Fruit fly (Drosophila melanogaster) whole organism, adult: ENCODE results near the gene CG14210.

ENCODE experiments used
- CG14711 ChIP-seq: fragments of 200-800 bp; sonication (Bioruptor generic); optimal IDR thresholded peaks from 2 replicates; lab custom pipeline; 2018; ENCODE audit warnings: missing biosample characterization, mild to moderate bottlenecking, missing genetic modification characterization, moderate library complexity
- CG33017 ChIP-seq: fragments of 200-800 bp; sonication (Bioruptor generic); optimal IDR thresholded peaks from 2 replicates; lab custom pipeline; 2018; ENCODE audit warnings: missing biosample characterization, mild to moderate bottlenecking, missing genetic modification characterization, moderate library complexity
- CG5204 ChIP-seq: fragments of 200-800 bp; sonication (Bioruptor generic); optimal IDR thresholded peaks from 2 replicates; lab custom pipeline; 2016; ENCODE audit warnings: missing biosample characterization, missing genetic modification characterization
- CG7045 ChIP-seq: fragments of 200-800 bp; sonication (Bioruptor generic); optimal IDR thresholded peaks from 2 replicates; lab custom pipeline; 2017; ENCODE audit warnings: missing biosample characterization, mild to moderate bottlenecking, missing genetic modification characterization
- CG7101 ChIP-seq: fragments of 200-800 bp; sonication (Bioruptor generic); optimal IDR thresholded peaks from 2 replicates; lab custom pipeline; 2018; ENCODE audit warnings: missing biosample characterization, mild to moderate bottlenecking, missing genetic modification characterization, moderate library complexity
- Clk ChIP-seq: fragments of 200-800 bp; sonication (Bioruptor generic); optimal IDR thresholded peaks from 2 replicates; lab custom pipeline; 2017; ENCODE audit warnings: missing biosample characterization, missing genetic modification characterization
- Hr96 ChIP-seq: fragments of 200-800 bp; sonication (Bioruptor generic); optimal IDR thresholded peaks from 2 replicates; lab custom pipeline; 2016; ENCODE audit warnings: missing biosample characterization, missing genetic modification characterization
- Mnt ChIP-seq: fragments of 200-800 bp; sonication (Bioruptor generic); optimal IDR thresholded peaks from 2 replicates; lab custom pipeline; 2016; ENCODE audit warnings: missing biosample characterization, mild to moderate bottlenecking, missing genetic modification characterization
- cic ChIP-seq: fragments of 200-800 bp; sonication (Bioruptor generic); optimal IDR thresholded peaks from 2 replicates; lab custom pipeline; 2017; ENCODE audit warnings: missing biosample characterization, mild to moderate bottlenecking, missing genetic modification characterization, moderate library complexity
- cnc ChIP-seq, 2 experiments: fragments of >200 bp; optimal IDR thresholded peaks; 2 replicates each; lab custom pipeline; 2017
- kay ChIP-seq: fragments of 200-800 bp; sonication (Bioruptor generic); peaks from one replicate; lab custom pipeline; 2016; ENCODE audit warnings: missing biosample characterization, missing genetic modification characterization, borderline replicate concordance
- ovo ChIP-seq: fragments of 200-800 bp; sonication (Bioruptor generic); optimal IDR thresholded peaks from 2 replicates; lab custom pipeline; 2016; ENCODE audit warnings: missing biosample characterization, missing genetic modification characterization
- tj ChIP-seq: fragments of 200-800 bp; sonication (Bioruptor generic); optimal IDR thresholded peaks from 3 replicates; lab custom pipeline; 2017; ENCODE audit warnings: missing biosample characterization, mild to moderate bottlenecking, missing genetic modification characterization, moderate library complexity
- toe ChIP-seq: fragments of 200-800 bp; sonication (Bioruptor generic); optimal IDR thresholded peaks from 2 replicates; lab custom pipeline; 2016; ENCODE audit warnings: missing biosample characterization, missing genetic modification characterization

- TF ChIP-seq CG33017 = no peak
- TF ChIP-seq CG7101 (tag; lab: Kevin White, UChicago) = peak; percentile 36
- TF ChIP-seq kay = no peak
- peak; percentile 29 for TF ChIP-seq cic (GFP tag; lab: Kevin White, UChicago)
- no peak for TF ChIP-seq CG7045 (GFP tag; lab: Kevin White, UChicago)
- peak; percentile 10 for TF ChIP-seq ovo (GFP tag; lab: Kevin White, UChicago)
- TF ChIP-seq tj (GFP tag; lab: Kevin White, UChicago) = peak; percentile 42
- no peak for TF ChIP-seq Hr96
- TF ChIP-seq CG14711 (tag; lab: Kevin White, UChicago) = peak; percentile 94
- no peak for TF ChIP-seq cnc (optimal IDR thresholded peaks at IDR 0.05; lab: Kevin White, UChicago)
- no peak for TF ChIP-seq Clk (GFP tag; lab: Kevin White, UChicago)
- TF ChIP-seq Mnt (GFP tag; lab: Kevin White, UChicago) = peak; percentile 57
- no peak for TF ChIP-seq toe
- TF ChIP-seq CG5204 = no peak
These were observed 14.4 kb upstream of the CG14210 start, which contains the start of gene CG14220 for dm6 chrX:19601644-19602043.
